Worm (Caenorhabditis elegans) whole organism, L4/young adult: ENCODE results near the gene C50H11.13.
"Not testable (repeated sequence)": the region's sequence is repeated elsewhere in the genome, so short reads cannot be mapped to it uniquely, and the experiment has no call there.

Experiments used
- W03F9.2 ChIP-seq: fragments of 150-350 bp; optimal IDR thresholded peaks from 2 replicates; lab custom pipeline; 2014; ENCODE audit warnings: missing biosample characterization, missing genetic modification characterization
- dao-5 ChIP-seq: sonication (generic microtip); optimal IDR thresholded peaks from 2 replicates; lab custom pipeline; 2016; ENCODE audit warnings: missing genotype, missing genetic modification characterization, moderate library complexity, missing compliant biosample characterization
- him-1 ChIP-seq: sonication (generic microtip); optimal IDR thresholded peaks from 2 replicates; lab custom pipeline; 2016; ENCODE audit warnings: missing genotype, missing genetic modification reagents, missing genetic modification characterization, missing compliant biosample characterization

C50H11.13 gene

ce11 chrV:3071548-3071947 lies at the start of gene C50H11.13:
Gene C50H11.13 (minus strand): TSS chrV:3071648.
- TF ChIP-seq dao-5 (tag; lab: Kevin White, UChicago) (no peak), W03F9.2 (tag; lab: Kevin White, UChicago) (no peak), him-1 (tag; lab: Kevin White, UChicago) (no peak)

ce11 chrV:3119185-3119584 lies 47.7 kb upstream of the C50H11.13 start:
- TF ChIP-seq dao-5 (tag; lab: Kevin White, UChicago) (no peak), him-1 (tag; lab: Kevin White, UChicago) (no peak), W03F9.2 (tag; lab: Kevin White, UChicago) (no peak)

ce11 chrV:3118167-3118566 lies 46.7 kb upstream of the C50H11.13 start, which contains the start of gene clec-210:
Gene clec-210 (plus strand): TSS chrV:3118377.
- TF ChIP-seq dao-5 (tag; lab: Kevin White, UChicago) = no peak
- TF ChIP-seq him-1 (tag; lab: Kevin White, UChicago) = no peak
- TF ChIP-seq W03F9.2 (tag; lab: Kevin White, UChicago) = no peak

- no peak for TF ChIP-seq W03F9.2 (tag; lab: Kevin White, UChicago)
- no peak for TF ChIP-seq dao-5 (tag; lab: Kevin White, UChicago)
- TF ChIP-seq him-1 (tag; lab: Kevin White, UChicago) = no peak
These were observed 43.5 kb upstream of the C50H11.13 start, which contains the start of gene Y73C8C.3 for ce11 chrV:3114973-3115372. Gene Y73C8C.3 (plus strand): TSS chrV:3115273.

ce11 chrV:3113751-3114150 lies 42.3 kb upstream of the C50H11.13 start, which contains the start of gene Y73C8C.8:
Gene Y73C8C.8 (minus strand): TSS chrV:3113851.
- TF ChIP-seq dao-5 (tag; lab: Kevin White, UChicago) (no peak), him-1 (tag; lab: Kevin White, UChicago) (no peak), W03F9.2 (tag; lab: Kevin White, UChicago) (no peak)

- no peak for TF ChIP-seq dao-5 (tag; lab: Kevin White, UChicago)
- no peak for TF ChIP-seq W03F9.2 (tag; lab: Kevin White, UChicago)
- no peak for TF ChIP-seq him-1 (tag; lab: Kevin White, UChicago)
These were observed 40.8 kb upstream of the C50H11.13 start for ce11 chrV:3112198-3112597.

- TF ChIP-seq him-1 (tag; lab: Kevin White, UChicago) (no peak), W03F9.2 (tag; lab: Kevin White, UChicago) (no peak), dao-5 (tag; lab: Kevin White, UChicago) (no peak)
These were observed 36.0 kb upstream of the C50H11.13 start, which contains the start of gene str-68 for ce11 chrV:3107450-3107849. Gene str-68 (minus strand): TSS chrV:3107550.

- no peak for TF ChIP-seq him-1 (tag; lab: Kevin White, UChicago)
- TF ChIP-seq W03F9.2 (tag; lab: Kevin White, UChicago) = no peak
- TF ChIP-seq dao-5 (tag; lab: Kevin White, UChicago) = no peak
These were observed 35.3 kb upstream of the C50H11.13 start for ce11 chrV:3106785-3107184.

- TF ChIP-seq W03F9.2 (tag; lab: Kevin White, UChicago) = no peak
- no peak for TF ChIP-seq him-1 (tag; lab: Kevin White, UChicago)
- TF ChIP-seq dao-5 (tag; lab: Kevin White, UChicago) = no peak
These were observed 34.4 kb upstream of the C50H11.13 start, which contains the start of gene str-69 for ce11 chrV:3105810-3106209. Gene str-69 (minus strand): TSS chrV:3105910.

ce11 chrV:3104134-3104533 lies 32.7 kb upstream of the C50H11.13 start, which contains the start of gene str-66:
Gene str-66 (minus strand): TSS chrV:3104234.
- TF ChIP-seq him-1 (tag; lab: Kevin White, UChicago) = no peak
- TF ChIP-seq W03F9.2 (tag; lab: Kevin White, UChicago) = no peak
- TF ChIP-seq dao-5 (tag; lab: Kevin White, UChicago) = no peak

- TF ChIP-seq dao-5, him-1, W03F9.2 (tag; lab: Kevin White, UChicago): not testable (repeated sequence)
These were observed 30.6 kb upstream of the C50H11.13 start, which contains the start of gene Y73C8C.4 for ce11 chrV:3102049-3102448. Gene Y73C8C.4 (minus strand): TSS chrV:3102149.

- TF ChIP-seq him-1 (tag; lab: Kevin White, UChicago) (no peak), W03F9.2 (tag; lab: Kevin White, UChicago) (no peak), dao-5 (tag; lab: Kevin White, UChicago) (no peak)
These were observed 29.1 kb upstream of the C50H11.13 start for ce11 chrV:3100527-3100926.

- TF ChIP-seq dao-5 (tag; lab: Kevin White, UChicago) = no peak
- no peak for TF ChIP-seq W03F9.2 (tag; lab: Kevin White, UChicago)
- TF ChIP-seq him-1 (tag; lab: Kevin White, UChicago) = no peak
These were observed 22.9 kb upstream of the C50H11.13 start, which contains the start of gene cyp-33C9 for ce11 chrV:3094351-3094750. Gene cyp-33C9 (minus strand): TSS chrV:3094561.

- TF ChIP-seq him-1 (tag; lab: Kevin White, UChicago) (no peak), W03F9.2 (tag; lab: Kevin White, UChicago) (no peak), dao-5 (tag; lab: Kevin White, UChicago) (no peak)
These were observed 17.3 kb upstream of the C50H11.13 start, which contains the start of gene acs-21 for ce11 chrV:3088768-3089167. Gene acs-21 (plus strand): TSS chrV:3089068.
